Fruit fly (Drosophila melanogaster): ENCODE measurements around the gene Pdss2.

Gene Pdss2

dm6 chr3L:21056792-21057567, 29.3 kb downstream of the Pdss2 start (continued):
- no peak for TF ChIP-seq Bteb2 (GFP tag; optimal IDR thresholded peaks at IDR 0.05)
- TF ChIP-seq zfh2 (GFP tag; optimal IDR thresholded peaks at IDR 0.05) = peak; percentile 3
- TF ChIP-seq C15 (GFP tag; IDR thresholded peaks at IDR 0.05) = no peak
- no peak for TF ChIP-seq pita (GFP tag; optimal IDR thresholded peaks at IDR 0.05)
- TF ChIP-seq CG2712 (tag; optimal IDR thresholded peaks at IDR 0.05) = no peak
- TF ChIP-seq gem (tag; optimal IDR thresholded peaks at IDR 0.05) = peak; percentile 55
- TF ChIP-seq hbn (GFP tag; IDR thresholded peaks at IDR 0.05; ENCODE audit: partially characterized antibody) = no peak
- 0 out of 2 replicates have a peak, but pooled peaks have one; percentile 23 for TF ChIP-seq CG31441 (GFP tag; IDR thresholded peaks at IDR 0.05)
- TF ChIP-seq CG8924 (tag; optimal IDR thresholded peaks at IDR 0.05) = no peak
- peak; percentile 19 for TF ChIP-seq fd3F (GFP tag; optimal IDR thresholded peaks at IDR 0.05)
- no peak for TF ChIP-seq CG31388 (GFP tag; optimal IDR thresholded peaks at IDR 0.05)
- TF ChIP-seq caup (GFP tag; optimal IDR thresholded peaks at IDR 0.05; ENCODE audit: severe bottlenecking) = no peak
- TF ChIP-seq CG13296 (GFP tag; optimal IDR thresholded peaks at IDR 0.05) = no peak
- TF ChIP-seq shn (GFP tag; optimal IDR thresholded peaks at IDR 0.05) = peak; percentile 24
- peak; percentile 26 for TF ChIP-seq Sox102F (GFP tag; optimal IDR thresholded peaks at IDR 0.05)
- TF ChIP-seq CG15601 (tag; optimal IDR thresholded peaks at IDR 0.05) = no peak
- no peak for TF ChIP-seq Tbp (GFP tag; optimal IDR thresholded peaks at IDR 0.05)
- TF ChIP-seq CG10209 (GFP tag; optimal IDR thresholded peaks at IDR 0.05) = peak; percentile 27
- peak in 1 of 2 experiments; percentile 55 for TF ChIP-seq Hr51 (GFP tag; optimal IDR thresholded peaks at IDR 0.05)
- TF ChIP-seq emc (GFP tag; optimal IDR thresholded peaks at IDR 0.05) = no peak
- TF ChIP-seq fd96Cb (tag; optimal IDR thresholded peaks at IDR 0.05) = no peak
- TF ChIP-seq CG8944 (GFP tag; optimal IDR thresholded peaks at IDR 0.05) = no peak
- TF ChIP-seq eyg (GFP tag; optimal IDR thresholded peaks at IDR 0.05) = no peak
- no peak for TF ChIP-seq Trl (optimal IDR thresholded peaks at IDR 0.05)
- TF ChIP-seq Trl (GFP tag; optimal IDR thresholded peaks at IDR 0.05) = no peak
- no peak for TF ChIP-seq run (tag; optimal IDR thresholded peaks at IDR 0.05)
- TF ChIP-seq CG13624 (GFP tag; optimal IDR thresholded peaks at IDR 0.05) = no peak
- TF ChIP-seq unpg (GFP tag; optimal IDR thresholded peaks at IDR 0.05) = no peak
- TF ChIP-seq HLH4C (GFP tag; IDR thresholded peaks at IDR 0.05; ENCODE audit: partially characterized antibody) = no peak
- TF ChIP-seq Sin3A (optimal IDR thresholded peaks at IDR 0.05) = no peak
- no peak for TF ChIP-seq NfI (GFP tag; optimal IDR thresholded peaks at IDR 0.05)
- peak; percentile 4 for TF ChIP-seq Hr3 (GFP tag; optimal IDR thresholded peaks at IDR 0.05)
- 0 out of 2 replicates have a peak, but pooled peaks have one; percentile 13 for TF ChIP-seq vvl (GFP tag; IDR thresholded peaks at IDR 0.05)
- TF ChIP-seq CG18011 (GFP tag; optimal IDR thresholded peaks at IDR 0.05) = no peak
- TF ChIP-seq grau (tag; optimal IDR thresholded peaks at IDR 0.05) = peak; percentile 11
- TF ChIP-seq TFAM (GFP tag; optimal IDR thresholded peaks at IDR 0.05) = no peak
- no peak for TF ChIP-seq psq (GFP tag; optimal IDR thresholded peaks at IDR 0.05)
- peak; percentile 78 for TF ChIP-seq twi (tag; optimal IDR thresholded peaks at IDR 0.05)
- no peak for TF ChIP-seq HLH54F (GFP tag; optimal IDR thresholded peaks at IDR 0.05)
- TF ChIP-seq CG15011 (GFP tag; optimal IDR thresholded peaks at IDR 0.05) = no peak
- peak; percentile 12 for TF ChIP-seq CG7556 (GFP tag; optimal IDR thresholded peaks at IDR 0.05)
- no peak for TF ChIP-seq CG10565 (GFP tag; optimal IDR thresholded peaks at IDR 0.05)
- no peak for TF ChIP-seq ara (GFP tag; IDR thresholded peaks at IDR 0.05)
- no peak for TF ChIP-seq sqz (GFP tag; optimal IDR thresholded peaks at IDR 0.05)
- TF ChIP-seq Myb (GFP tag; optimal IDR thresholded peaks at IDR 0.05) = no peak
- no peak for TF ChIP-seq Aef1 (GFP tag; IDR thresholded peaks at IDR 0.05)
- no peak for TF ChIP-seq ab (GFP tag; optimal IDR thresholded peaks at IDR 0.05)
- peak; percentile 4 for TF ChIP-seq bab2 (GFP tag; optimal IDR thresholded peaks at IDR 0.05)
- TF ChIP-seq CG15696 (tag; optimal IDR thresholded peaks at IDR 0.05) = no peak
- TF ChIP-seq CG32772 (GFP tag; IDR thresholded peaks at IDR 0.05) = no peak
